Worm (Caenorhabditis elegans) whole organism, L1 larva: ENCODE data around the gene D2021.4.
"Not testable (repeated sequence)": the region's sequence is repeated elsewhere in the genome, so short reads cannot be mapped to it uniquely, and the experiment has no call there.

ENCODE experiments used
- C34B4.2 ChIP-seq: sonication (generic microtip); optimal IDR thresholded peaks from 2 replicates; lab custom pipeline; 2017; ENCODE audit warnings: mild to moderate bottlenecking, missing genetic modification characterization, missing compliant biosample characterization
- blmp-1 ChIP-seq: fragments of 150-350 bp; optimal IDR thresholded peaks from 2 replicates; lab custom pipeline; 2014; ENCODE audit warnings: missing biosample characterization, missing genetic modification characterization
- fkh-10 ChIP-seq: sonication (generic microtip); optimal IDR thresholded peaks from 2 replicates; lab custom pipeline; 2017; ENCODE audit warnings: missing biosample characterization, missing genetic modification reagents, missing genetic modification characterization
- fos-1 ChIP-seq: fragments of 150-350 bp; optimal IDR thresholded peaks from 2 replicates; lab custom pipeline; 2014; ENCODE audit warnings: missing biosample characterization, missing genetic modification characterization
- isw-1 ChIP-seq: fragments of 200-800 bp; sonication (Bioruptor generic); IDR thresholded peaks from 2 replicates; pipeline ENCODE4 v1.3.6; 2022; ENCODE audit warnings: missing genetic modification characterization, missing compliant biosample characterization
- lsy-2 ChIP-seq, 2 experiments: fragments of 150-350 bp; optimal IDR thresholded peaks; 2 replicates each; lab custom pipeline; 2014; ENCODE audit warnings: missing biosample characterization in 2 of 2, missing genetic modification characterization in 2 of 2
- mep-1 ChIP-seq: fragments of 150-350 bp; optimal IDR thresholded peaks from 2 replicates; lab custom pipeline; 2014; ENCODE audit warnings: missing biosample characterization, missing genetic modification characterization
- nhr-237 ChIP-seq: fragments of 150-350 bp; optimal IDR thresholded peaks from 2 replicates; lab custom pipeline; 2014; ENCODE audit warnings: missing biosample characterization, missing genetic modification characterization
- nhr-28 ChIP-seq: fragments of 150-350 bp; optimal IDR thresholded peaks from 2 replicates; lab custom pipeline; 2014; ENCODE audit warnings: missing biosample characterization, missing genetic modification characterization
- nhr-90 ChIP-seq: sonication (generic microtip); optimal IDR thresholded peaks from 2 replicates; lab custom pipeline; 2016; ENCODE audit warnings: mild to moderate bottlenecking, missing genetic modification characterization, missing compliant biosample characterization; ENCODE audit not compliant: poor library complexity
- skn-1 ChIP-seq: fragments of 150-350 bp; optimal IDR thresholded peaks from 2 replicates; lab custom pipeline; 2014; ENCODE audit warnings: missing biosample characterization, missing genetic modification characterization
- tbx-2 ChIP-seq: sonication (generic microtip); optimal IDR thresholded peaks from 2 replicates; lab custom pipeline; 2016; ENCODE audit warnings: missing genetic modification characterization, missing compliant biosample characterization
- unc-62 ChIP-seq: fragments of 150-350 bp; optimal IDR thresholded peaks from 2 replicates; lab custom pipeline; 2014; ENCODE audit warnings: missing biosample characterization, missing genetic modification reagents, missing genetic modification characterization

ce11 chrX:8541562-8541961 is 7.3 kb downstream of the D2021.4 start, which contains the start of gene nspc-7:
- not testable (repeated sequence) for TF ChIP-seq nhr-237 (tag; lab: Kevin White, UChicago); lsy-2 (tag; optimal IDR thresholded peaks at IDR 0.05; lab: Kevin White, UChicago); fos-1 (tag; lab: Kevin White, UChicago); tbx-2 (tag; lab: Kevin White, UChicago); fkh-10 (GFP tag; lab: Kevin White, UChicago); unc-62 (GFP tag; lab: Kevin White, UChicago); skn-1 (tag; lab: Kevin White, UChicago); blmp-1 (tag; lab: Kevin White, UChicago); C34B4.2 (tag; lab: Kevin White, UChicago); mep-1 (tag; lab: Kevin White, UChicago); nhr-28 (tag; lab: Kevin White, UChicago); nhr-90 (tag; lab: Kevin White, UChicago); isw-1 (GFP tag; lab: Robert Waterston, UW)
